Worm (Caenorhabditis elegans) whole organism, late embryonic: ENCODE results near the gene B0280.7.

Source experiments
- ceh-22 ChIP-seq: sonication (generic microtip); optimal IDR thresholded peaks from 2 replicates; lab custom pipeline; 2017; ENCODE audit warnings: missing biosample characterization, missing genetic modification characterization
- ceh-24 ChIP-seq: sonication (generic microtip); optimal IDR thresholded peaks from 2 replicates; lab custom pipeline; 2016; ENCODE audit warnings: mild to moderate bottlenecking, missing genetic modification characterization, missing compliant biosample characterization
- fax-1 ChIP-seq: sonication (generic microtip); optimal IDR thresholded peaks from 2 replicates; lab custom pipeline; 2016; ENCODE audit warnings: missing genotype, missing genetic modification characterization, missing compliant biosample characterization
- nfya-1 ChIP-seq: sonication (generic microtip); optimal IDR thresholded peaks from 2 replicates; lab custom pipeline; 2017; ENCODE audit warnings: missing genetic modification characterization, mild to moderate bottlenecking, missing compliant biosample characterization, antibody characterized with exemption, moderate library complexity
- nhr-11 ChIP-seq: fragments of 150-350 bp; optimal IDR thresholded peaks from 2 replicates; lab custom pipeline; 2014; ENCODE audit warnings: missing biosample characterization, missing genetic modification characterization
- pha-4 ChIP-seq: fragments of 150-350 bp; optimal IDR thresholded peaks from 2 replicates; lab custom pipeline; 2018; ENCODE audit warnings: missing biosample characterization, missing genetic modification reagents, missing genetic modification characterization
- pros-1 ChIP-seq: fragments of 150-350 bp; optimal IDR thresholded peaks from 2 replicates; lab custom pipeline; 2014; ENCODE audit warnings: missing biosample characterization, missing genetic modification reagents, missing genetic modification characterization
- sox-4 ChIP-seq: sonication (generic microtip); optimal IDR thresholded peaks from 2 replicates; lab custom pipeline; 2017; ENCODE audit warnings: mild to moderate bottlenecking, missing genetic modification characterization, inconsistent platforms, missing compliant biosample characterization
- tbx-2 ChIP-seq: sonication (generic microtip); optimal IDR thresholded peaks from 2 replicates; lab custom pipeline; 2016; ENCODE audit warnings: missing genetic modification characterization, missing compliant biosample characterization
- unc-55 ChIP-seq: sonication (generic microtip); optimal IDR thresholded peaks from 2 replicates; lab custom pipeline; 2017; ENCODE audit warnings: missing biosample characterization, missing genetic modification reagents, missing genetic modification characterization

ce11 chrIII:7091042-7091441 lies 20.7 kb downstream of the B0280.7 start, which contains the start of gene ZK418.2:
- TF ChIP-seq ceh-22 (tag; lab: Kevin White, UChicago) (no peak), unc-55 (GFP tag; lab: Kevin White, UChicago) (no peak), sox-4 (tag; lab: Kevin White, UChicago) (no peak), nfya-1 (tag; lab: Kevin White, UChicago) (no peak), nhr-11 (tag; lab: Kevin White, UChicago) (no peak), ceh-24 (tag; lab: Kevin White, UChicago) (no peak), fax-1 (tag; lab: Kevin White, UChicago) (no peak), tbx-2 (tag; lab: Kevin White, UChicago) (no peak), pros-1 (tag; lab: Kevin White, UChicago) (no peak), pha-4 (tag; lab: Kevin White, UChicago) (no peak)
